Fruit fly (Drosophila melanogaster) S2 (cell line): ENCODE measurements around the gene Jon25Biii.

Source experiments
- CG8478 ChIP-seq: fragments of >200 bp; optimal IDR thresholded peaks from 2 replicates; lab custom pipeline; 2018
- CTCF ChIP-seq, 2 experiments: fragments of >200 bp; optimal IDR thresholded peaks; 2 replicates each; lab custom pipeline; 2018

DNA sequence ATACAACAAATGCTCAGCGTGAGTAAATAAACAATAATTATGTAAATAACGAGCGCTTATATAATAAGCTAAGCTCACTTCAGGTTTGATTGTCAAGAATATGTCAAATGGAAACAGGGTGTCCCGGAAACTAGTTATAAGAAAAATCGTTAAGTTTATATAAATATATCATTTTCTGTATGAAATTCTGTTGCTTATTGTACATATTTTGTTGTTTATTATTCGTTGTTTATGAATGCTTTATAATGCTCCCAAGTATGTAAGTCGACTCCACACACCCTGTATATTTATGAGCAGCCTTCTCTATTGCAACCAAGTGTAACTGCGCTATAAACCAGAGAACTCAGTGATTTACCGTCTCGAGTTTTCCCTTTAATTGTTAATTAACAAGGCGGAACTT, 20.0 kb downstream of the Jon25Biii start:
- no peak for TF ChIP-seq CTCF (optimal IDR thresholded peaks at IDR 0.05; lab: Kevin White, UChicago)
- TF ChIP-seq CG8478 (lab: Kevin White, UChicago): no peak
